Fruit fly (Drosophila melanogaster) ovary, adult (tissue): Measurements from ENCODE around the gene Spn77Bc.

Experiments
- CG17801 ChIP-seq: fragments of 200-800 bp; optimal IDR thresholded peaks from 2 replicates; lab custom pipeline; 2019; ENCODE audit warnings: missing biosample characterization, mild to moderate bottlenecking, missing genetic modification characterization, moderate library complexity; ENCODE audit not compliant: partially characterized antibody

The Spn77Bc gene

DNA sequence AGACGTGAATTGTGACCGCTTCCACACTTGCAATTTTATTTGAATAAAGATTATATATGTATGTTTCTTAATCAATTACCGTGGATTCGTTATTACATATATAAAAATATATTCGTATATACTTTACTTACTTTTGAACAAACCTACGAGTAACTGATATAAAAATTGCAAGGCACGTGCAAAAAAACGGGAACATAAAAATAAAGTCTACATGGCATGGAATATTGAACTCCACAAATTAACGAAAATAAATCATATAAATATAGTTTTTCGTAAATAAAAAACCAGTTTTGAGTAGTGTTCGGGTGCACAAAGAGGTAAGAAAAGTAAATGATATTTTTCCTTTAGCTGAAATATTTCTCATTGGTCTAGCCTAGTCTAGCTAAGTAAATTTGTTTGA lies at the start of gene Spn77Bc:
Spn77Bc (plus strand) TSS at position 301 of the 400 bp plus-strand sequence.
- no peak for TF ChIP-seq CG17801 (GFP tag; lab: Kevin White, UChicago)

- TF ChIP-seq CG17801 (GFP tag; lab: Kevin White, UChicago) = no peak
These were observed 47.3 kb upstream of the Spn77Bc start, which contains the start of gene gogo for dm6 chr3L:20295095-20295494. gogo (minus strand) TSS chr3L:20295133.

dm6 chr3L:20296797-20297196 lies 45.6 kb upstream of the Spn77Bc start, which contains the start of gene FRG1:
FRG1 (minus strand) TSS chr3L:20296971.
- TF ChIP-seq CG17801 (GFP tag; lab: Kevin White, UChicago) = no peak

DNA sequence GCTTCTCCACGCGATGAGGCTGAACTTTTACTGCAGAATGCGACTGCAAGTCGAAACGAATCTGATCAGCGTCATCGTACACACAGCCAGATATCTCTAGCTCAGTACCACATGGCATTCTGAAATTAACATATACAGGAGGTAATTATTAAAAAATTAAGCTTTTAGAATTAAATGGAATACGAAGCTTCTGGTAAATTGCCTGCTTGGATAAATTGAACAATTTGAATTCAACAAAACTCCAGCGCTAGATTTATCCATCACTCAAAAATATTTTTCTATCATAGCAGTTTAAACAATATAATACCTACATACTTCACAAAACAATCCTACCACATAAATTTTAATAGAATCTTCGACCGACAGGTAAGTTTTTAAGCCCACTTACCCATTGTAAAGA lies 43.3 kb upstream of the Spn77Bc start, which contains the start of gene SCCRO4:
SCCRO4 (plus strand) TSS at position 301 of the 400 bp plus-strand sequence.
- TF ChIP-seq CG17801 (GFP tag; lab: Kevin White, UChicago) = no peak

dm6 chr3L:20302081-20302630 lies 40.3 kb upstream of the Spn77Bc start, which contains the start of gene Pex23:
Pex23 (minus strand) TSS chr3L:20302141.
- TF ChIP-seq CG17801 (GFP tag; lab: Kevin White, UChicago) = peak; percentile 80

DNA sequence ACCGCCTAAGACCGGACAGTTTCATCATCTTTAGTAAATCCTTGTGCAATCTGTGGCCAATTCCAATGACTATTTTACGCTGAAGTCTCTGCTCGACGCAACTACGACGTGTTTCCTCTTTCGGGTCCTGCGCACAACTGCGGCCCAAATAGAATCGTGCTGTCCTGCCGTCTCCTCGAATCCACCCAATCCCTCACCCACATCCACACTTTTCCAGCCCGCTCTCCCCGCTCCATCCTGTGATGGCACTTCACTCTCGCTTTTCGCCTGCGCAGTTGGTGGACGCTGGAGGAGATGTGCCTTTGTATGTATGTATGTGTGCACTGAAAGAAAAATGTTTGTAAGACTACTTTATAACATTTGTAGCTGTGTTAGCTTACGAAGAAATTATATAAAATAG lies 36.3 kb upstream of the Spn77Bc start, which contains the start of gene CG32225:
CG32225 (minus strand) TSS at position 142 of the 400 bp plus-strand sequence.
- TF ChIP-seq CG17801 (GFP tag; lab: Kevin White, UChicago) = no peak

dm6 chr3L:20309354-20309753 lies 33.1 kb upstream of the Spn77Bc start, which contains the start of gene polo:
polo (plus strand) TSS chr3L:20309654.
- no peak for TF ChIP-seq CG17801 (GFP tag; lab: Kevin White, UChicago)

dm6 chr3L:20309758-20310733 lies 32.4 kb upstream of the Spn77Bc start:
- peak; percentile 20 for TF ChIP-seq CG17801 (GFP tag; lab: Kevin White, UChicago)

dm6 chr3L:20313469-20313868 lies 29.0 kb upstream of the Spn77Bc start, which contains the start of gene alphaSnap:
alphaSnap (plus strand) TSS chr3L:20313632.
- peak; percentile 63 for TF ChIP-seq CG17801 (GFP tag; lab: Kevin White, UChicago)

DNA sequence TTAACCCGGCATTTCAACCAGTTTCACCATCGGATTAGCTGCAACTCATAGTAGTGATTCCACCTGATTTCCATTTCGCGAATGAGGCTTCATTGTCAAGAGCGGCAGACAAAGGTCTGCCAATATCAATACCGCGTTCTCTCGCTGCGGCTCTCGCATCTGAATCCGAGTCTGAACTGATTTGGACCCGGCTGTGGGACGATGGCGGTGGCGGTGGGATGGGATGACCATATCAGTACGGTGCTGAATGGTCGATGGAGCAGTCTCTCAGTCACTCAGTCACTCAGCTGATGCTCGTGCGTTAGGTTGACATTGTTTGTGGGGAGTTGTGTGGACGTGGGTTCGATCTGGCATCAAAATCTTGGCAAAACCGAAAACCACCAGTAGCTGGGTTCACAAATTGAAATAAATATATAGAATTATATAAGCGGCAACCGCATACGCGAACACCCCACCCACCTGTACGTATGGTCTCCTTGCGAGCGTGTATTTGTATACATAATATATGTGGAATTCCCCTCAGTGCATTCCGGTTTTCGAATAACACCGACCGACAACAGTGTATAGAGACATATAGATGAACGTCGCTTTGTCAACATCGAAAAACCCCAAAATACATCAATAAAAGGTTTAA lies 25.4 kb upstream of the Spn77Bc start, which contains the start of gene Spn77Ba:
Spn77Ba (plus strand) TSS at position 235 of the 634 bp plus-strand sequence.
- TF ChIP-seq CG17801 (GFP tag; lab: Kevin White, UChicago) = no peak

DNA sequence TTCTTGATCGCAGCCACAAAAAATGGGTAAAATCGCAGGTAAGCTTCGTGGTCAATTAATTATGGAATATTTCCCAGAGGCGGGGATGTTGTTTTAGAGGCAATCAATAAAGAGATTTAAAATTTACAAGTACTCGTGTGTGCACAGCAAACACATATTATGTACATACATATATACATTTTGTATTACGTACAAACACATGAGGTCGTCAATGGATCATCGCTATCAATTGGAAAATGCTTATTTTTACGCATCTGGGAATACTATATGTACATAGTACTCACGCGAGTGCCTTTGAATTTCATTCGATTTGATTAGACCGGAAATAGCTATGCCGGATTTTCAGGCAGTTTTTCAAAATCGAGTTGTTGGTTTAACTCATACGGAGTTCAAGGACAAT lies 24.7 kb upstream of the Spn77Bc start:
- TF ChIP-seq CG17801 (GFP tag; lab: Kevin White, UChicago) = no peak

DNA sequence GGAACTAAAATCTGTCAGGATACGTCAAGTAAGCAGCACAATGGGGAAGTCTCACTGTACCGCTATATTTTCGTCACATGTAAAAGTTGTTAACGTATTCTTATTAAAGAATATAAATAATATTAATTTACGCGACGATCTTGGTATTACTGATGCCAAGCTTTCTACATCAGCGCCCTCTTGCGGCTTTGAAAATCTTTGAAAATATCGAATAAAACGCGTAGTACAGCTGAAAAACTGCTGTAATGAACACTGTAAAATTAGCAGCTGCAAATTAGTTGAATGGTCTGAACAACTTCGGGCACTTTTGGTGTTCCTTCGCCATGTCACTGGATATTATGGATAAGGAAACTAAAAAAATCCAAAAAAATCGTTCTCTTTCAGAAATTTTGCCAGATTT lies 22.4 kb upstream of the Spn77Bc start:
- no peak for TF ChIP-seq CG17801 (GFP tag; lab: Kevin White, UChicago)

DNA sequence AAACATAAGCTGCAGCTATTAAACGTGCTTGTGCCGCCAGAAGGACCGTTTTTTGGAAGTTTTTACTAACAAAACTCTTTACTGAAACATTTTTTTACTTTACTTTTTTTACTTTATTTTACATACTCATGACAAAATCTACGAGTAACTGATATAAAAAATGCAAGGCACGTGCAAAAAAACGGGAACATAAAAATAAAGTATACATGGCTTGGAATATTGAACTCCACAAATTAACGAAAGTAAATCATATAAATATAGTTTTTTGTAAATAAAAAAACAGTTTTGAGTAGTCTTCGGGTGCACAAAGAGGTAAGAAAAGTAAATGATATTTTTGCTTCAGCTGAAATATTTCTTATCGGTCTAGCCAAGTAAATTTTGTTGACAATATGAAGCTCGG lies 21.8 kb upstream of the Spn77Bc start, which contains the start of gene Spn77Bb:
Spn77Bb (plus strand) TSS at position 301 of the 400 bp plus-strand sequence.
- no peak for TF ChIP-seq CG17801 (GFP tag; lab: Kevin White, UChicago)

dm6 chr3L:20347762-20348580 lies 5.5 kb downstream of the Spn77Bc start, which contains the start of the genes Rbbp5 and eRF1:
Rbbp5 (minus strand) TSS chr3L:20347942.
eRF1 (plus strand) TSS chr3L:20348355.
- peak; percentile 78 for TF ChIP-seq CG17801 (GFP tag; lab: Kevin White, UChicago)
